Fruit fly (Drosophila melanogaster) whole organism, prepupa: Measurements from ENCODE around the gene CG8927.

Source experiments
- CG1621 ChIP-seq: fragments of 200-800 bp; sonication (Bioruptor generic); optimal IDR thresholded peaks from 3 replicates; lab custom pipeline; 2018; ENCODE audit warnings: missing biosample characterization, mild to moderate bottlenecking, missing genetic modification characterization
- CG31627 ChIP-seq: fragments of 200-800 bp; sonication (Bioruptor generic); optimal IDR thresholded peaks from 3 replicates; lab custom pipeline; 2016; ENCODE audit warnings: missing biosample characterization, missing genetic modification characterization
- CG32006 ChIP-seq: fragments of 200-800 bp; sonication (Bioruptor generic); optimal IDR thresholded peaks from 3 replicates; lab custom pipeline; 2017; ENCODE audit warnings: missing biosample characterization, mild to moderate bottlenecking, missing genetic modification characterization
- CG8632 ChIP-seq: fragments of 200-800 bp; sonication (Bioruptor generic); optimal IDR thresholded peaks from 3 replicates; lab custom pipeline; 2016; ENCODE audit warnings: missing biosample characterization, missing genetic modification characterization
- Ets96B ChIP-seq: fragments of 200-800 bp; optimal IDR thresholded peaks from 2 replicates; lab custom pipeline; 2019; ENCODE audit warnings: missing biosample characterization, mild to moderate bottlenecking, missing genetic modification characterization, moderate library complexity
- Met ChIP-seq: fragments of 200-800 bp; sonication (Bioruptor generic); optimal IDR thresholded peaks from 3 replicates; lab custom pipeline; 2016; ENCODE audit warnings: missing biosample characterization, missing genetic modification characterization
- OdsH ChIP-seq: fragments of 200-800 bp; sonication (Bioruptor generic); optimal IDR thresholded peaks from 3 replicates; lab custom pipeline; 2016; ENCODE audit warnings: missing biosample characterization, missing genetic modification characterization
- fd59A ChIP-seq: fragments of 200-800 bp; sonication (Bioruptor generic); optimal IDR thresholded peaks from 2 replicates; lab custom pipeline; 2017; ENCODE audit warnings: missing biosample characterization, mild to moderate bottlenecking, missing genetic modification characterization, missing genetic modification reagents
- fd85E ChIP-seq: fragments of 200-800 bp; sonication (Bioruptor generic); optimal IDR thresholded peaks from 3 replicates; lab custom pipeline; 2016; ENCODE audit warnings: missing biosample characterization, missing genetic modification characterization

DNA sequence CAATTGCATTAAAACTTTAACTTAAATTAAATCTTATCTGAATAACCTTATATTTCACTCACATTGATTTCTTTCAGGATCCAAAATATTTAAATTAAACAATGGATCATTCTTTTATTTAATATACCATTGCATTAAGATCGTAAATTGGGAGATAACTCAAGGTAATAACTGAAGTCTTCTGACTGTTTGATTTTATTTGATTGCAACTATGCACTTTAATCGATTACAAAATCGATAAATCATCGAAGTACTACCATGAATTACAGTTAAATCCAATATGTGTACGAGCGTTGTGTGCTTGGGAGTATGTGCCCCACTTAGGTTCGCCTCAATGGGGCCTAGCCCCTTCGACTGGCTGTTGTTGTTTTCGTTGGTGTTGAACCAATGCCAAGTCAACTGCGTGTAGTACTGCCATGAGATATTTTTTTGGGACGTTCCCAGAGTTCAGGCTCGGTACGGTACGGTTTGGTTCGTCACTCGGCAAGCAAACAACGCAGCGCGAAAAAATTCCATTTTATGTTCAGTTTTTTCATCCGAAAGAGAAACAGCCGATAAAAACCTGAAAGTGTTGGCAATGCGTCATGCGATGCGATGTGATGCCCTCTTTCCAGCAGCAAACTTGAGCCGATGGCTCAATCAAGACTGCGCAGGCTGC, 31.2 kb downstream of the CG8927 start:
- TF ChIP-seq Met (GFP tag; lab: Kevin White, UChicago) (peak; percentile 26), CG1621 (tag; lab: Kevin White, UChicago) (peak; percentile 4), Ets96B (tag; lab: Kevin White, UChicago) (no peak), fd59A (GFP tag; lab: Kevin White, UChicago) (no peak), fd85E (no peak), CG32006 (GFP tag; lab: Kevin White, UChicago) (no peak), CG8632 (GFP tag; lab: Kevin White, UChicago) (no peak), CG31627 (no peak), OdsH (no peak)
